Worm (Caenorhabditis elegans) whole organism, young adult: ENCODE data around the gene cup-5.
A peak's percentile ranks its signal among the peaks of the same experiment; 100 is the strongest.

ENCODE experiments used
- B0019.2 ChIP-seq: fragments of 200-800 bp; sonication (Bioruptor generic); conservative IDR thresholded peaks from 2 replicates; pipeline ENCODE4 v1.3.6; 2022; ENCODE audit warnings: missing genetic modification reagents, missing genetic modification characterization, missing compliant biosample characterization
- B0336.3 ChIP-seq: fragments of 200-800 bp; sonication (Bioruptor generic); IDR thresholded peaks from 2 replicates; pipeline ENCODE4 v1.3.6; 2022; ENCODE audit warnings: missing genetic modification characterization, missing compliant biosample characterization
- C17E4.6 ChIP-seq: fragments of 200-800 bp; sonication (Bioruptor generic); IDR thresholded peaks from 2 replicates; pipeline ENCODE4 v1.3.6; 2022; ENCODE audit warnings: missing genetic modification reagents, missing genetic modification characterization, missing compliant biosample characterization
- D2030.7 ChIP-seq: fragments of 200-800 bp; sonication (Bioruptor generic); IDR thresholded peaks from 2 replicates; pipeline ENCODE4 v1.3.6; 2022; ENCODE audit warnings: missing genetic modification reagents, missing genetic modification characterization, missing compliant biosample characterization
- F22D6.2 ChIP-seq: sonication (generic microtip); optimal IDR thresholded peaks from 2 replicates; lab custom pipeline; 2016; ENCODE audit warnings: mild to moderate bottlenecking, missing genetic modification characterization, missing compliant biosample characterization
- F33H1.4 ChIP-seq: fragments of 200-800 bp; sonication (Bioruptor generic); IDR thresholded peaks from 2 replicates; pipeline ENCODE4 v1.3.6; 2022; ENCODE audit warnings: missing genetic modification reagents, missing genetic modification characterization, missing compliant biosample characterization
- F49E8.2 ChIP-seq: sonication (generic microtip); optimal IDR thresholded peaks from 3 replicates; lab custom pipeline; 2017; ENCODE audit warnings: missing genetic modification characterization, mild to moderate bottlenecking, missing compliant biosample characterization, antibody characterized with exemption, moderate library complexity; ENCODE audit not compliant: insufficient read depth
- F52B5.7 ChIP-seq: sonication (generic microtip); optimal IDR thresholded peaks from 2 replicates; lab custom pipeline; 2016; ENCODE audit warnings: mild to moderate bottlenecking, missing genetic modification characterization, missing compliant biosample characterization
- F57C9.4 ChIP-seq: sonication (generic microtip); optimal IDR thresholded peaks from 2 replicates; lab custom pipeline; 2017; ENCODE audit warnings: mild to moderate bottlenecking, missing genetic modification characterization, missing compliant biosample characterization
- Y56A3A.18 ChIP-seq: fragments of 200-800 bp; sonication (Bioruptor generic); IDR thresholded peaks from 2 replicates; pipeline ENCODE4 v1.3.6; 2022; ENCODE audit warnings: missing genetic modification reagents, missing genetic modification characterization, missing compliant biosample characterization
- Y67H2A.10 ChIP-seq: fragments of 200-800 bp; sonication (Bioruptor generic); conservative IDR thresholded peaks from 2 replicates; pipeline ENCODE4 v1.3.6; 2022; ENCODE audit warnings: missing genetic modification reagents, missing genetic modification characterization, missing compliant biosample characterization
- Y95B8A.8 ChIP-seq: fragments of 200-800 bp; sonication (Bioruptor generic); IDR thresholded peaks from 2 replicates; pipeline ENCODE4 v1.3.6; 2022; ENCODE audit warnings: missing genetic modification reagents, missing genetic modification characterization, missing compliant biosample characterization
- akir-1 ChIP-seq: fragments of 200-800 bp; sonication (Bioruptor generic); optimal IDR thresholded peaks from 2 replicates; lab custom pipeline; 2018; ENCODE audit warnings: mild to moderate bottlenecking, missing genetic modification characterization, moderate library complexity, missing compliant biosample characterization
- attf-5 ChIP-seq: fragments of 200-800 bp; sonication (Bioruptor generic); optimal IDR thresholded peaks from 2 replicates; lab custom pipeline; 2018; ENCODE audit warnings: mild to moderate bottlenecking, missing genetic modification characterization, missing compliant biosample characterization
- ccch-3 ChIP-seq: fragments of 200-800 bp; sonication (Bioruptor generic); optimal IDR thresholded peaks from 2 replicates; lab custom pipeline; 2018; ENCODE audit warnings: mild to moderate bottlenecking, missing genetic modification characterization, missing compliant biosample characterization
- ceh-100 ChIP-seq: fragments of 200-800 bp; sonication (Bioruptor generic); IDR thresholded peaks from 2 replicates; pipeline ENCODE4 v1.3.6; 2022; ENCODE audit warnings: missing genetic modification reagents, missing genetic modification characterization, missing compliant biosample characterization
- die-1 ChIP-seq: sonication (generic microtip); optimal IDR thresholded peaks from 2 replicates; lab custom pipeline; 2016; ENCODE audit warnings: missing genotype, mild to moderate bottlenecking, missing genetic modification characterization, missing compliant biosample characterization
- dpff-1 ChIP-seq: sonication (generic microtip); optimal IDR thresholded peaks from 2 replicates; lab custom pipeline; 2017; ENCODE audit warnings: mild to moderate bottlenecking, missing genetic modification characterization, missing compliant biosample characterization
- egrh-3 ChIP-seq: fragments of 200-800 bp; sonication (Bioruptor generic); IDR thresholded peaks from 2 replicates; pipeline ENCODE4 v1.3.6; 2022; ENCODE audit warnings: missing genetic modification reagents, missing genetic modification characterization, missing compliant biosample characterization
- ekl-4 ChIP-seq: fragments of 200-800 bp; sonication (Bioruptor generic); IDR thresholded peaks from 2 replicates; pipeline ENCODE4 v1.3.6; 2022; ENCODE audit warnings: missing genetic modification reagents, missing genetic modification characterization, missing compliant biosample characterization
- fkh-3 ChIP-seq: sonication (generic microtip); optimal IDR thresholded peaks from 2 replicates; lab custom pipeline; 2016; ENCODE audit warnings: mild to moderate bottlenecking, missing genetic modification characterization, missing compliant biosample characterization
- him-1 ChIP-seq: sonication (generic microtip); optimal IDR thresholded peaks from 2 replicates; lab custom pipeline; 2016; ENCODE audit warnings: missing genotype, missing genetic modification reagents, missing genetic modification characterization, missing compliant biosample characterization
- hrde-1 ChIP-seq: sonication (generic microtip); optimal IDR thresholded peaks from 2 replicates; lab custom pipeline; 2016; ENCODE audit warnings: missing genetic modification characterization, mild to moderate bottlenecking, missing compliant biosample characterization, moderate library complexity, missing genotype, missing genetic modification reagents, borderline replicate concordance
- hsf-1 ChIP-seq: fragments of 200-800 bp; sonication (Bioruptor generic); IDR thresholded peaks from 2 replicates; pipeline ENCODE4 v1.3.6; 2022; ENCODE audit warnings: missing genetic modification reagents, missing genetic modification characterization, missing compliant biosample characterization
- lin-54 ChIP-seq: fragments of 200-800 bp; sonication (Bioruptor generic); optimal IDR thresholded peaks from 2 replicates; lab custom pipeline; 2018; ENCODE audit warnings: mild to moderate bottlenecking, missing genetic modification characterization, missing compliant biosample characterization
- lir-1 ChIP-seq: fragments of 200-800 bp; sonication (Bioruptor generic); conservative IDR thresholded peaks from 2 replicates; pipeline ENCODE4 v1.3.6; 2022; ENCODE audit warnings: missing genetic modification reagents, missing genetic modification characterization, missing compliant biosample characterization
- lsl-1 ChIP-seq: fragments of 200-800 bp; sonication (Bioruptor generic); optimal IDR thresholded peaks from 2 replicates; lab custom pipeline; 2018; ENCODE audit warnings: mild to moderate bottlenecking, missing genetic modification characterization, moderate library complexity, missing compliant biosample characterization
- lsy-27 ChIP-seq: sonication (generic microtip); optimal IDR thresholded peaks from 2 replicates; lab custom pipeline; 2017; ENCODE audit warnings: missing genetic modification characterization, mild to moderate bottlenecking, missing compliant biosample characterization, antibody characterized with exemption, missing genotype, borderline replicate concordance; ENCODE audit not compliant: insufficient read depth
- madf-3 ChIP-seq: fragments of 200-800 bp; sonication (Bioruptor generic); IDR thresholded peaks from 2 replicates; pipeline ENCODE4 v1.3.6; 2022; ENCODE audit warnings: missing genetic modification reagents, missing genetic modification characterization, missing compliant biosample characterization
- madf-6 ChIP-seq: fragments of 200-800 bp; sonication (Bioruptor generic); IDR thresholded peaks from 2 replicates; pipeline ENCODE4 v1.3.6; 2022; ENCODE audit warnings: missing genetic modification reagents, missing genetic modification characterization, missing compliant biosample characterization
- madf-8 ChIP-seq: fragments of 200-800 bp; sonication (Bioruptor generic); conservative IDR thresholded peaks from 2 replicates; pipeline ENCODE4 v1.3.6; 2022; ENCODE audit warnings: missing genetic modification reagents, missing genetic modification characterization, missing compliant biosample characterization
- nhr-120 ChIP-seq: fragments of 200-800 bp; sonication (Bioruptor generic); IDR thresholded peaks from 2 replicates; pipeline ENCODE4 v1.3.6; 2022; ENCODE audit warnings: missing genetic modification characterization, missing compliant biosample characterization
- nhr-27 ChIP-seq: fragments of 200-800 bp; sonication (Bioruptor generic); optimal IDR thresholded peaks from 2 replicates; lab custom pipeline; 2018; ENCODE audit warnings: mild to moderate bottlenecking, missing genetic modification characterization, moderate library complexity, missing compliant biosample characterization
- rcor-1 ChIP-seq: fragments of 200-800 bp; sonication (Bioruptor generic); IDR thresholded peaks from 2 replicates; pipeline ENCODE4 v1.3.6; 2022; ENCODE audit warnings: missing genetic modification reagents, missing genetic modification characterization, missing compliant biosample characterization
- sdz-38 ChIP-seq: sonication (generic microtip); optimal IDR thresholded peaks from 2 replicates; lab custom pipeline; 2016; ENCODE audit warnings: missing genotype, missing genetic modification characterization, missing compliant biosample characterization
- snpc-3.4 ChIP-seq: sonication (generic microtip); optimal IDR thresholded peaks from 2 replicates; lab custom pipeline; 2017; ENCODE audit warnings: missing genetic modification characterization, mild to moderate bottlenecking, missing compliant biosample characterization, antibody characterized with exemption, moderate library complexity, missing genotype, missing genetic modification reagents
- snpc-4 ChIP-seq, 5 experiments: fragments of 150-350 bp in 1 of 5; sonication (generic microtip) in 4 of 5; optimal IDR thresholded peaks; 2 replicates each; lab custom pipeline; 2014 to 2018; ENCODE audit warnings: missing genetic modification characterization in 5 of 5, missing biosample characterization in 3 of 5, antibody characterized with exemption in 2 of 5, mild to moderate bottlenecking in 2 of 5, missing compliant biosample characterization in 2 of 5, missing genotype in 2 of 5, moderate library complexity in 2 of 5, missing genetic modification reagents in 1 of 5
- somi-1 ChIP-seq: fragments of 200-800 bp; sonication (Bioruptor generic); optimal IDR thresholded peaks from 2 replicates; lab custom pipeline; 2018; ENCODE audit warnings: mild to moderate bottlenecking, missing genetic modification characterization, missing compliant biosample characterization
- sptf-2 ChIP-seq: fragments of 200-800 bp; sonication (Bioruptor generic); optimal IDR thresholded peaks from 2 replicates; lab custom pipeline; 2018; ENCODE audit warnings: mild to moderate bottlenecking, missing genetic modification characterization, missing compliant biosample characterization
- tbx-9 ChIP-seq: sonication (generic microtip); optimal IDR thresholded peaks from 2 replicates; lab custom pipeline; 2016; ENCODE audit warnings: borderline replicate concordance, missing genetic modification characterization, inconsistent platforms, missing compliant biosample characterization
- tlf-1 ChIP-seq: fragments of 200-800 bp; sonication (Bioruptor generic); optimal IDR thresholded peaks from 2 replicates; lab custom pipeline; 2018; ENCODE audit warnings: mild to moderate bottlenecking, missing genetic modification characterization, missing compliant biosample characterization
- unc-130 ChIP-seq: sonication (generic microtip); optimal IDR thresholded peaks from 2 replicates; lab custom pipeline; 2016; ENCODE audit warnings: missing genetic modification reagents, missing genetic modification characterization, missing compliant biosample characterization
- zfh-2 ChIP-seq: fragments of 200-800 bp; sonication (Bioruptor generic); conservative IDR thresholded peaks from 2 replicates; pipeline ENCODE4 v1.3.6; 2022; ENCODE audit warnings: missing genetic modification reagents, missing genetic modification characterization, missing compliant biosample characterization
- ztf-18 ChIP-seq: sonication (generic microtip); optimal IDR thresholded peaks from 2 replicates; lab custom pipeline; 2016; ENCODE audit warnings: missing genotype, mild to moderate bottlenecking, missing genetic modification characterization, missing compliant biosample characterization
- ztf-22 ChIP-seq: fragments of 200-800 bp; sonication (Bioruptor generic); optimal IDR thresholded peaks from 2 replicates; lab custom pipeline; 2018; ENCODE audit warnings: mild to moderate bottlenecking, missing genetic modification characterization, moderate library complexity, missing compliant biosample characterization
- ztf-25 ChIP-seq: fragments of 200-800 bp; sonication (Bioruptor generic); IDR thresholded peaks from 2 replicates; pipeline ENCODE4 v1.3.6; 2022; ENCODE audit warnings: missing genetic modification reagents, missing genetic modification characterization, missing compliant biosample characterization
- ztf-28 ChIP-seq: fragments of 200-800 bp; sonication (Bioruptor generic); IDR thresholded peaks from 2 replicates; pipeline ENCODE4 v1.3.6; 2022; ENCODE audit warnings: missing genetic modification reagents, missing genetic modification characterization, missing compliant biosample characterization
- ztf-3 ChIP-seq: fragments of 200-800 bp; sonication (Bioruptor generic); optimal IDR thresholded peaks from 2 replicates; lab custom pipeline; 2018; ENCODE audit warnings: mild to moderate bottlenecking, missing genetic modification characterization, missing compliant biosample characterization

Gene cup-5

DNA sequence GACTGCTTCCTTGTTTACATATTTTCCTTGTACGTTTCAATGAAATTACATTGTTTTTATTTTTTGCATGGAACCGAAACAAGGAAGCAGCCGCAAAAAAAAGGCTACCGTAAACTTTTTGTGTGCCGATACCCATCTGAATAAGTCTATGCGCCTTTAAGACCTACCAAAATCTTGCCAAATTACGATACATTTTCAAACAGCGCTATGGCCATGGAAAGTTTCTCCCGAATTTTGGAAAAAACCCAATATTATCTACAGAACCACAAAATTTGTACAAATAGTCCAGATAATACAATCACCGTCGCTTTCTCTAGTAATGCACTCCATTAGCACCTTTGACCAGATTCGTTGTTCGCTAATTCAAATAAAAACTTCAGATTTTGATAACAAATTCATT, 12.3 kb upstream of the cup-5 start:
- TF ChIP-seq somi-1 (GFP tag; lab: Kevin White, UChicago), result no peak
- no peak for TF ChIP-seq lir-1 (GFP tag; lab: Robert Waterston, UW)
- peak; percentile 51 for TF ChIP-seq him-1
- no peak for TF ChIP-seq B0019.2
- TF ChIP-seq D2030.7 (GFP tag; lab: Robert Waterston, UW), result peak; percentile 27; the same call in 1 of the 2 replicates
- no peak for TF ChIP-seq fkh-3
- no peak for TF ChIP-seq egrh-3 (GFP tag; lab: Robert Waterston, UW)
- no peak for TF ChIP-seq F52B5.7 (tag; lab: Kevin White, UChicago)
- TF ChIP-seq die-1 (tag; lab: Kevin White, UChicago), result peak; percentile 19
- TF ChIP-seq attf-5, result no peak
- TF ChIP-seq ztf-18 (tag; lab: Kevin White, UChicago), result peak; percentile 15
- peak; percentile 50 for TF ChIP-seq F49E8.2 (tag; lab: Kevin White, UChicago)
- no peak for TF ChIP-seq tbx-9 (tag; lab: Kevin White, UChicago)
- no peak for TF ChIP-seq madf-8 (GFP tag; lab: Robert Waterston, UW)
- TF ChIP-seq lsy-27, result no peak
- no peak for TF ChIP-seq ztf-3 (GFP tag; lab: Kevin White, UChicago)
- TF ChIP-seq lsl-1 (GFP tag; lab: Kevin White, UChicago), result peak; percentile 54
- TF ChIP-seq ekl-4 (GFP tag; lab: Robert Waterston, UW), result peak; percentile 53; the same call in 1 of the 2 replicates
- TF ChIP-seq ztf-28 (GFP tag; lab: Robert Waterston, UW), result no peak
- no peak for TF ChIP-seq F57C9.4
- no peak for TF ChIP-seq hsf-1 (GFP tag; lab: Robert Waterston, UW)
- TF ChIP-seq dpff-1 (tag; lab: Kevin White, UChicago), result no peak
- no peak for TF ChIP-seq Y67H2A.10
- no peak for TF ChIP-seq sptf-2 (GFP tag; lab: Kevin White, UChicago)
- no peak for TF ChIP-seq Y95B8A.8 (GFP tag; lab: Robert Waterston, UW)
- TF ChIP-seq rcor-1 (GFP tag; lab: Robert Waterston, UW), result peak; percentile 38
- TF ChIP-seq C17E4.6 (GFP tag; lab: Robert Waterston, UW), result 0 out of 2 replicates have a peak, but pooled peaks have one; percentile 33
- TF ChIP-seq snpc-3.4 (tag; lab: Kevin White, UChicago), result peak; percentile 13
- TF ChIP-seq nhr-27 (tag; lab: Kevin White, UChicago), result no peak
- TF ChIP-seq tlf-1, result peak; percentile 30
- TF ChIP-seq unc-130 (GFP tag; lab: Kevin White, UChicago), result no peak
- peak; percentile 78 for TF ChIP-seq Y56A3A.18
- TF ChIP-seq ceh-100, result peak; percentile 20; the same call in 1 of the 2 replicates
- 0 out of 2 replicates have a peak, but pooled peaks have one; percentile 31 for TF ChIP-seq madf-3 (GFP tag; lab: Robert Waterston, UW)
- TF ChIP-seq ztf-22 (GFP tag; lab: Kevin White, UChicago), result no peak
- TF ChIP-seq sdz-38 (tag; lab: Kevin White, UChicago), result no peak
- no peak for TF ChIP-seq zfh-2 (GFP tag; lab: Robert Waterston, UW)
- peak; percentile 76 for TF ChIP-seq hrde-1 (tag; lab: Kevin White, UChicago)
- peak; percentile 49 for TF ChIP-seq lin-54 (GFP tag; lab: Kevin White, UChicago)
- no peak for TF ChIP-seq akir-1 (GFP tag; lab: Kevin White, UChicago)
- TF ChIP-seq snpc-4 (GFP tag; optimal IDR thresholded peaks at IDR 0.05; lab: Kevin White, UChicago), result peak; percentile 2
- TF ChIP-seq snpc-4 (tag; optimal IDR thresholded peaks at IDR 0.05; lab: Kevin White, UChicago), result peak in 1 of 4 experiments; percentile 48
- no peak for TF ChIP-seq nhr-120 (GFP tag; lab: Robert Waterston, UW)
- no peak for TF ChIP-seq ccch-3 (GFP tag; lab: Kevin White, UChicago)
- peak; percentile 76 for TF ChIP-seq B0336.3 (GFP tag; lab: Robert Waterston, UW)
- no peak for TF ChIP-seq ztf-25 (GFP tag; lab: Robert Waterston, UW)
- TF ChIP-seq F22D6.2 (tag; lab: Kevin White, UChicago), result no peak
- TF ChIP-seq madf-6 (GFP tag; lab: Robert Waterston, UW), result peak; percentile 56
- no peak for TF ChIP-seq F33H1.4
